Worm (Caenorhabditis elegans): ENCODE data around the gene F42H10.2.

F42H10.2 gene

ce11 chrIII:8503341-8503740 lies 12.9 kb downstream of the F42H10.2 start:
- TF ChIP-seq lin-14 (GFP tag; optimal IDR thresholded peaks at IDR 0.05) (peak; percentile 44), sox-4 (tag; optimal IDR thresholded peaks at IDR 0.05) (no peak), snu-23 (GFP tag; optimal IDR thresholded peaks at IDR 0.05) (no peak), nhr-85 (tag) (peak; percentile 77), efl-1 (optimal IDR thresholded peaks at IDR 0.05) (peak in 1 of 2 experiments; percentile 22), efl-1 (GFP tag; optimal IDR thresholded peaks at IDR 0.05 in 1 of 2) (no peak), blmp-1 (tag; optimal IDR thresholded peaks at IDR 0.05) (peak; percentile 71), fos-1 (tag; optimal IDR thresholded peaks at IDR 0.05) (no peak), unc-86 (tag; optimal IDR thresholded peaks at IDR 0.05) (peak; percentile 36), lin-13 (GFP tag; optimal IDR thresholded peaks at IDR 0.05) (no peak)

ce11 chrIII:8504176-8504763 lies 13.8 kb downstream of the F42H10.2 start:
- TF ChIP-seq blmp-1 (tag; optimal IDR thresholded peaks at IDR 0.05) (peak; percentile 74), elt-3 (tag; optimal IDR thresholded peaks at IDR 0.05) (peak in 1 of 6 experiments; percentile 50), mdl-1 (tag; optimal IDR thresholded peaks at IDR 0.05) (peak in 1 of 2 experiments; percentile 19), egl-13 (tag; optimal IDR thresholded peaks at IDR 0.05) (no peak), efl-1 (optimal IDR thresholded peaks at IDR 0.05) (no peak), efl-1 (GFP tag; optimal IDR thresholded peaks at IDR 0.05 in 1 of 2) (peak in 1 of 2 experiments; percentile 91), F16B12.6 (tag; optimal IDR thresholded peaks at IDR 0.05) (no peak), lin-14 (GFP tag; optimal IDR thresholded peaks at IDR 0.05) (peak; percentile 36)

ce11 chrIII:8506348-8506747 lies 15.9 kb downstream of the F42H10.2 start:
- TF ChIP-seq lin-35 (GFP tag; optimal IDR thresholded peaks at IDR 0.05) (peak in 1 of 2 experiments; percentile 15), nhr-12 (tag; optimal IDR thresholded peaks at IDR 0.05) (no peak), sup-37 (GFP tag; optimal IDR thresholded peaks at IDR 0.05) (no peak), lin-14 (GFP tag; optimal IDR thresholded peaks at IDR 0.05) (peak; percentile 0)

ce11 chrIII:8509218-8509617 lies 18.8 kb downstream of the F42H10.2 start:
- no peak for TF ChIP-seq isw-1 (GFP tag; IDR thresholded peaks at IDR 0.05)
- TF ChIP-seq nhr-90 (tag; optimal IDR thresholded peaks at IDR 0.05; ENCODE audit: poor library complexity), result no peak
- TF ChIP-seq hlh-17 (GFP tag; optimal IDR thresholded peaks at IDR 0.05; ENCODE audit: borderline replicate concordance), result no peak
- no peak for TF ChIP-seq Y116A8C.19 (tag; optimal IDR thresholded peaks at IDR 0.05; ENCODE audit: borderline replicate concordance)
- TF ChIP-seq mdl-1 (tag; optimal IDR thresholded peaks at IDR 0.05), result no peak
- no peak for TF ChIP-seq efl-1 (optimal IDR thresholded peaks at IDR 0.05)
- TF ChIP-seq efl-1 (GFP tag; optimal IDR thresholded peaks at IDR 0.05 in 1 of 2), result peak in 1 of 2 experiments; percentile 76
- no peak for TF ChIP-seq nhr-19 (GFP tag; conservative IDR thresholded peaks at IDR 0.05)
- no peak for TF ChIP-seq grh-1 (GFP tag; IDR thresholded peaks at IDR 0.05)

- TF ChIP-seq pqm-1 (tag; optimal IDR thresholded peaks at IDR 0.05) (no peak), skn-1 (tag; optimal IDR thresholded peaks at IDR 0.05) (peak; percentile 2), dpl-1 (GFP tag; optimal IDR thresholded peaks at IDR 0.05) (peak in 1 of 3 experiments; percentile 1), egl-27 (tag; optimal IDR thresholded peaks at IDR 0.05) (no peak), elt-2 (tag; optimal IDR thresholded peaks at IDR 0.05) (no peak), nhr-20 (tag; optimal IDR thresholded peaks at IDR 0.05) (no peak), dsc-1 (tag; optimal IDR thresholded peaks at IDR 0.05) (peak; percentile 55), lsy-2 (tag; optimal IDR thresholded peaks at IDR 0.05) (peak in 1 of 2 experiments; percentile 51), unc-62 (GFP tag; optimal IDR thresholded peaks at IDR 0.05) (no peak), fkh-8 (tag; optimal IDR thresholded peaks at IDR 0.05) (peak; percentile 74), sox-4 (tag; optimal IDR thresholded peaks at IDR 0.05) (peak; percentile 10), elt-3 (tag; optimal IDR thresholded peaks at IDR 0.05) (no peak), tlp-1 (tag; optimal IDR thresholded peaks at IDR 0.05) (no peak), nhr-237 (tag; optimal IDR thresholded peaks at IDR 0.05) (no peak), pax-3 (tag; optimal IDR thresholded peaks at IDR 0.05) (peak; percentile 24), unc-86 (tag; optimal IDR thresholded peaks at IDR 0.05) (peak; percentile 55), egl-13 (tag; optimal IDR thresholded peaks at IDR 0.05) (peak; percentile 69), zag-1 (tag; optimal IDR thresholded peaks at IDR 0.05) (no peak), snu-23 (GFP tag; optimal IDR thresholded peaks at IDR 0.05) (peak; percentile 10), ces-1 (GFP tag; optimal IDR thresholded peaks at IDR 0.05) (peak; percentile 29), tbx-2 (tag; optimal IDR thresholded peaks at IDR 0.05) (peak; percentile 42), nhr-47 (tag; optimal IDR thresholded peaks at IDR 0.05) (peak; percentile 46), fkh-10 (GFP tag; optimal IDR thresholded peaks at IDR 0.05) (peak; percentile 8)
Measured at ce11 chrIII:8509644-8510393, 19.4 kb downstream of the F42H10.2 start.
